Fruit fly (Drosophila melanogaster) whole organism, embryonic: ENCODE results near the gene eIF2alpha.

Experiments
- Bgb ChIP-seq: fragments of 200-800 bp; sonication (Bioruptor generic); IDR thresholded peaks from 2 replicates; pipeline ENCODE4 v1.3.6; 2022; ENCODE audit warnings: missing biosample characterization, missing genetic modification characterization; ENCODE audit not compliant: partially characterized antibody
- C15 ChIP-seq: fragments of 200-800 bp; sonication (Bioruptor generic); IDR thresholded peaks from 3 replicates; pipeline ENCODE4 v1.3.6; 2022; ENCODE audit warnings: missing biosample characterization, missing genetic modification characterization
- CG10959 ChIP-seq: fragments of 200-800 bp; sonication (Bioruptor generic); IDR thresholded peaks from 2 replicates; pipeline ENCODE4 v1.3.6; 2022; ENCODE audit warnings: missing biosample characterization, missing genetic modification characterization
- CG12769 ChIP-seq: fragments of 200-800 bp; sonication (Bioruptor generic); optimal IDR thresholded peaks from 2 replicates; lab custom pipeline; 2019; ENCODE audit warnings: missing biosample characterization, mild to moderate bottlenecking, missing genetic modification characterization, moderate library complexity
- CG1603 ChIP-seq: fragments of 200-800 bp; sonication (Bioruptor generic); optimal IDR thresholded peaks from 2 replicates; lab custom pipeline; 2019; ENCODE audit warnings: missing biosample characterization, mild to moderate bottlenecking, missing genetic modification characterization, moderate library complexity
- CG16813 ChIP-seq: fragments of 200-800 bp; sonication (Bioruptor generic); IDR thresholded peaks from 3 replicates; pipeline ENCODE4 v1.3.6; 2022; ENCODE audit warnings: missing biosample characterization, missing genetic modification characterization; ENCODE audit not compliant: partially characterized antibody
- CG17359 ChIP-seq: fragments of 200-800 bp; sonication (Bioruptor generic); optimal IDR thresholded peaks from 3 replicates; lab custom pipeline; 2018; ENCODE audit warnings: missing biosample characterization, mild to moderate bottlenecking, missing genetic modification characterization, moderate library complexity
- CG1832 ChIP-seq: fragments of 200-800 bp; sonication (Bioruptor generic); optimal IDR thresholded peaks from 2 replicates; lab custom pipeline; 2017; ENCODE audit warnings: missing biosample characterization, mild to moderate bottlenecking, missing genetic modification characterization, inconsistent platforms
- CG18619 ChIP-seq: fragments of 200-800 bp; sonication (Bioruptor generic); optimal IDR thresholded peaks from 3 replicates; lab custom pipeline; 2017; ENCODE audit warnings: missing biosample characterization, mild to moderate bottlenecking, missing genetic modification characterization
- CG3163 ChIP-seq: fragments of 200-800 bp; sonication (Bioruptor generic); optimal IDR thresholded peaks from 3 replicates; lab custom pipeline; 2016; ENCODE audit warnings: missing biosample characterization, missing genetic modification characterization
- CG34224 ChIP-seq: fragments of 200-800 bp; sonication (Bioruptor generic); IDR thresholded peaks from 3 replicates; pipeline ENCODE4 v1.3.6; 2022; ENCODE audit warnings: missing biosample characterization, missing genetic modification characterization; ENCODE audit not compliant: partially characterized antibody
- CG34376 ChIP-seq: fragments of 200-800 bp; sonication (Bioruptor generic); optimal IDR thresholded peaks from 2 replicates; lab custom pipeline; 2018; ENCODE audit warnings: missing biosample characterization, mild to moderate bottlenecking, missing genetic modification characterization
- CG3838 ChIP-seq: fragments of 200-800 bp; sonication (Bioruptor generic); optimal IDR thresholded peaks from 3 replicates; lab custom pipeline; 2016; ENCODE audit warnings: missing biosample characterization, missing genetic modification characterization
- CG4360 ChIP-seq: fragments of 200-800 bp; sonication (Bioruptor generic); IDR thresholded peaks from 2 replicates; pipeline ENCODE4 v1.3.6; 2022; ENCODE audit warnings: missing biosample characterization, missing genetic modification characterization
- CG4820 ChIP-seq: fragments of 200-800 bp; sonication (Bioruptor generic); optimal IDR thresholded peaks from 3 replicates; lab custom pipeline; 2016; ENCODE audit warnings: missing biosample characterization, missing genetic modification characterization
- CG5180 ChIP-seq: fragments of 200-800 bp; sonication (Bioruptor generic); optimal IDR thresholded peaks from 3 replicates; lab custom pipeline; 2017; ENCODE audit warnings: missing biosample characterization, missing genetic modification characterization, mild to moderate bottlenecking, moderate library complexity, missing genetic modification reagents
- CG6683 ChIP-seq: fragments of 200-800 bp; sonication (Bioruptor generic); optimal IDR thresholded peaks from 2 replicates; lab custom pipeline; 2017; ENCODE audit warnings: missing biosample characterization, mild to moderate bottlenecking, missing genetic modification characterization, missing genetic modification reagents
- CG7745 ChIP-seq: fragments of 200-800 bp; sonication (Bioruptor generic); optimal IDR thresholded peaks from 2 replicates; lab custom pipeline; 2018; ENCODE audit warnings: missing biosample characterization, mild to moderate bottlenecking, missing genetic modification characterization, moderate library complexity
- CG7987 ChIP-seq: fragments of 200-800 bp; sonication (Bioruptor generic); optimal IDR thresholded peaks from 2 replicates; lab custom pipeline; 2018; ENCODE audit warnings: missing biosample characterization, mild to moderate bottlenecking, missing genetic modification characterization, moderate library complexity
- CG8944 ChIP-seq: fragments of 200-800 bp; sonication (Bioruptor generic); optimal IDR thresholded peaks from 3 replicates; lab custom pipeline; 2016; ENCODE audit warnings: missing biosample characterization, missing genetic modification characterization
- CG9215 ChIP-seq: fragments of 200-800 bp; sonication (Bioruptor generic); IDR thresholded peaks from 2 replicates; pipeline ENCODE4 v1.3.6; 2022; ENCODE audit warnings: missing biosample characterization, missing genetic modification characterization
- CG9932 ChIP-seq: fragments of 200-800 bp; sonication (Bioruptor generic); IDR thresholded peaks from 2 replicates; pipeline ENCODE4 v1.3.6; 2022; ENCODE audit warnings: missing biosample characterization, missing genetic modification characterization
- CHES-1-like ChIP-seq: fragments of 200-800 bp; sonication (Bioruptor generic); optimal IDR thresholded peaks from 2 replicates; lab custom pipeline; 2016; ENCODE audit warnings: missing biosample characterization, missing genetic modification characterization
- Doc3 ChIP-seq: fragments of 200-800 bp; sonication (Bioruptor generic); IDR thresholded peaks from 3 replicates; pipeline ENCODE4 v1.3.6; 2022; ENCODE audit warnings: missing biosample characterization, missing genetic modification characterization; ENCODE audit not compliant: partially characterized antibody
- Gsc ChIP-seq: fragments of 200-800 bp; sonication (Bioruptor generic); IDR thresholded peaks from 2 replicates; pipeline ENCODE4 v1.3.6; 2022; ENCODE audit warnings: missing biosample characterization, missing genetic modification characterization
- H2.0 ChIP-seq: fragments of 200-800 bp; sonication (Bioruptor generic); IDR thresholded peaks from 2 replicates; pipeline ENCODE4 v1.3.6; 2022; ENCODE audit warnings: missing biosample characterization, missing genetic modification characterization
- Lpt ChIP-seq: fragments of >200 bp; optimal IDR thresholded peaks from 2 replicates; lab custom pipeline; 2018; ENCODE audit warnings: missing biosample characterization, missing genetic modification characterization
- Mad ChIP-seq: fragments of 200-800 bp; sonication (Bioruptor generic); optimal IDR thresholded peaks from 2 replicates; lab custom pipeline; 2016; ENCODE audit warnings: missing biosample characterization, missing genetic modification characterization
- NFAT ChIP-seq: fragments of 200-800 bp; sonication (Bioruptor generic); IDR thresholded peaks from 2 replicates; pipeline ENCODE4 v1.3.6; 2022; ENCODE audit warnings: missing biosample characterization, missing genetic modification characterization
- Nf-YB ChIP-seq: fragments of 200-800 bp; sonication (Bioruptor generic); optimal IDR thresholded peaks from 3 replicates; lab custom pipeline; 2019; ENCODE audit warnings: missing biosample characterization, mild to moderate bottlenecking, missing genetic modification characterization, moderate library complexity
- Opbp ChIP-seq: fragments of 200-800 bp; sonication (Bioruptor generic); IDR thresholded peaks from 3 replicates; pipeline ENCODE4 v1.3.6; 2022; ENCODE audit warnings: missing biosample characterization, missing genetic modification characterization; ENCODE audit not compliant: partially characterized antibody
- Ptx1 ChIP-seq: fragments of 200-800 bp; sonication (Bioruptor generic); IDR thresholded peaks from 2 replicates; pipeline ENCODE4 v1.3.6; 2022; ENCODE audit warnings: missing biosample characterization, missing genetic modification characterization
- Side ChIP-seq: fragments of 200-800 bp; sonication (Bioruptor generic); optimal IDR thresholded peaks from 2 replicates; lab custom pipeline; 2016; ENCODE audit warnings: missing biosample characterization, missing genetic modification characterization
- Stat92E ChIP-seq, 3 experiments: fragments of >200 bp in 2 of 3; fragments of 200-800 bp in 1 of 3; sonication (Bioruptor generic) in 1 of 3; optimal IDR thresholded peaks; 2 replicates each; lab custom pipeline; 2017 to 2019; ENCODE audit warnings: missing biosample characterization in 3 of 3, missing genetic modification characterization in 3 of 3, mild to moderate bottlenecking in 1 of 3, moderate library complexity in 1 of 3
- ash1 ChIP-seq: fragments of 200-800 bp; sonication (Bioruptor generic); optimal IDR thresholded peaks from 2 replicates; lab custom pipeline; 2018; ENCODE audit warnings: missing biosample characterization, mild to moderate bottlenecking, missing genetic modification characterization
- emc ChIP-seq: fragments of 200-800 bp; sonication (Bioruptor generic); optimal IDR thresholded peaks from 2 replicates; lab custom pipeline; 2016; ENCODE audit warnings: missing biosample characterization, missing genetic modification characterization
- ems ChIP-seq: fragments of 200-800 bp; sonication (Bioruptor generic); optimal IDR thresholded peaks from 3 replicates; lab custom pipeline; 2016; ENCODE audit warnings: missing biosample characterization, missing genetic modification characterization
- eve ChIP-seq, 2 experiments: fragments of >200 bp; optimal IDR thresholded peaks; 2 replicates each; lab custom pipeline; 2017; ENCODE audit warnings: missing biosample characterization in 2 of 2, missing genetic modification characterization in 2 of 2
- gcm ChIP-seq: fragments of 200-800 bp; sonication (Bioruptor generic); optimal IDR thresholded peaks from 2 replicates; lab custom pipeline; 2019; ENCODE audit warnings: missing biosample characterization, mild to moderate bottlenecking, missing genetic modification characterization, moderate library complexity
- grau ChIP-seq: fragments of 200-800 bp; optimal IDR thresholded peaks from 3 replicates; lab custom pipeline; 2019; ENCODE audit warnings: missing biosample characterization, mild to moderate bottlenecking, missing genetic modification characterization, moderate library complexity
- h ChIP-seq: fragments of >200 bp; optimal IDR thresholded peaks from 2 replicates; lab custom pipeline; 2017
- ham ChIP-seq: fragments of 200-800 bp; sonication (Bioruptor generic); IDR thresholded peaks from 2 replicates; pipeline ENCODE4 v1.3.6; 2022; ENCODE audit warnings: missing biosample characterization, missing genetic modification characterization
- ind ChIP-seq: fragments of 200-800 bp; sonication (Bioruptor generic); optimal IDR thresholded peaks from 3 replicates; lab custom pipeline; 2016; ENCODE audit warnings: missing biosample characterization, missing genetic modification characterization
- insv ChIP-seq, 2 experiments: fragments of 200-800 bp; sonication (Bioruptor generic); optimal IDR thresholded peaks; 3 replicates each; lab custom pipeline; 2016 to 2018; ENCODE audit warnings: missing biosample characterization in 2 of 2, missing genetic modification characterization in 2 of 2
- inv ChIP-seq: fragments of 200-800 bp; sonication (Bioruptor generic); IDR thresholded peaks from 2 replicates; pipeline ENCODE4 v1.3.6; 2022; ENCODE audit warnings: missing biosample characterization, missing genetic modification characterization; ENCODE audit not compliant: partially characterized antibody
- jing ChIP-seq: fragments of 200-800 bp; sonication (Bioruptor generic); optimal IDR thresholded peaks from 2 replicates; lab custom pipeline; 2018; ENCODE audit warnings: missing biosample characterization, mild to moderate bottlenecking, missing genetic modification characterization
- lbe ChIP-seq: fragments of 200-800 bp; sonication (Bioruptor generic); optimal IDR thresholded peaks from 2 replicates; lab custom pipeline; 2016; ENCODE audit warnings: missing biosample characterization, mild to moderate bottlenecking, missing genetic modification characterization
- mirr ChIP-seq: fragments of 200-800 bp; sonication (Bioruptor generic); optimal IDR thresholded peaks from 3 replicates; lab custom pipeline; 2018; ENCODE audit warnings: missing biosample characterization, mild to moderate bottlenecking, missing genetic modification characterization
- oc ChIP-seq: fragments of 200-800 bp; sonication (Bioruptor generic); optimal IDR thresholded peaks from 2 replicates; lab custom pipeline; 2018; ENCODE audit warnings: missing biosample characterization, mild to moderate bottlenecking, missing genetic modification characterization, moderate library complexity
- pita ChIP-seq: fragments of 200-800 bp; sonication (Bioruptor generic); optimal IDR thresholded peaks from 2 replicates; lab custom pipeline; 2017; ENCODE audit warnings: missing biosample characterization, mild to moderate bottlenecking, missing genetic modification characterization

eIF2alpha gene

DNA sequence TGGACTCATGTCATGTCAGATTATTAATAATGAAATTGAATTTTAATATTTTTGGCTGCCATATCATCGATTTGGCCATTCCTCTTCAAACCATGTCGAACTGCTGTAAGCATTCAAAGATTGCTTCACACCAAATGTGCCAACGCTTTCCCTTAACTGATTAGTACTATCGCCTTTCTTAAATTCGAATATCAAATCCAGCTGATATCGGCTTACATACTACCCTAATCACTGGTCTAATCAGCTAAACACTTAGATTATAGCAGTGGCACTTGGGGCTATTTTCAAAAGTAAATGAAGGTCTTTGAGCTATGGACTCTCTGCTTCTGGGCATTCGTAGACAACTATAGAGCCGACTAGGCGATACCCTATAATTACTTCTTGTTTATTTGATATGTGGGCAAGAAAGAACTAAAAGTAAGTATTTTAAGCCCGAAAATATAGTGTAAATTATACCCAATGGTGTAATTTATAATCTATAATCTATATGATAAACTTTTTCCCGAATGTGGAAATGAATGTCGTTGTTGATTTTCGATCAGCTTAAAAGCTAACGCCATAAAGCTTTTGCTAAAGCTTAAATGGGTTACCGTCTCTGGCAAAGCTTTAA is 42.9 kb downstream of the eIF2alpha start (continued):
- TF ChIP-seq ems (GFP tag; lab: Kevin White, UChicago) (peak; percentile 62), oc (tag; lab: Kevin White, UChicago) (peak; percentile 74), insv (GFP tag; optimal IDR thresholded peaks at IDR 0.05; lab: Kevin White, UChicago) (no peak), mirr (GFP tag; lab: Kevin White, UChicago) (peak; percentile 98), Lpt (GFP tag; lab: Kevin White, UChicago) (no peak), CG10959 (GFP tag; lab: Robert Waterston, UW) (no peak), CG5180 (GFP tag; lab: Kevin White, UChicago) (peak; percentile 22), CG7745 (tag; lab: Kevin White, UChicago) (no peak), CG6683 (GFP tag; lab: Kevin White, UChicago) (peak; percentile 56), CG1603 (tag; lab: Kevin White, UChicago) (no peak), CG4360 (no peak), ash1 (GFP tag; lab: Kevin White, UChicago) (no peak), CG9932 (peak; percentile 72), jing (GFP tag; lab: Kevin White, UChicago) (peak; percentile 49), CG4820 (GFP tag; lab: Kevin White, UChicago) (peak; percentile 52), pita (GFP tag; lab: Kevin White, UChicago) (no peak), Side (GFP tag; lab: Kevin White, UChicago) (peak; percentile 43), CG1832 (GFP tag; lab: Kevin White, UChicago) (no peak), CG17359 (tag; lab: Kevin White, UChicago) (peak; percentile 86), h (no peak), Ptx1 (GFP tag; lab: Robert Waterston, UW) (peak; percentile 81), CG18619 (peak; percentile 75), CG16813 (no peak), Nf-YB (GFP tag; lab: Kevin White, UChicago) (peak; percentile 50), gcm (GFP tag; lab: Kevin White, UChicago) (no peak), H2.0 (peak; percentile 74), C15 (GFP tag; lab: Robert Waterston, UW) (0 out of 3 replicates have a peak, but pooled peaks have one; percentile 29), ind (GFP tag; lab: Kevin White, UChicago) (peak; percentile 78), ham (GFP tag; lab: Robert Waterston, UW) (no peak), Mad (peak; percentile 62), Bgb (GFP tag; lab: Robert Waterston, UW) (no peak), eve (GFP tag; optimal IDR thresholded peaks at IDR 0.05; lab: Kevin White, UChicago) (no peak), CG7987 (peak; percentile 43), Stat92E (GFP tag; optimal IDR thresholded peaks at IDR 0.05; lab: Kevin White, UChicago) (no peak), CG34224 (GFP tag; lab: Robert Waterston, UW) (no peak), CG3163 (GFP tag; lab: Kevin White, UChicago) (no peak), inv (GFP tag; lab: Robert Waterston, UW) (no peak), lbe (GFP tag; lab: Kevin White, UChicago) (peak; percentile 4), CG34376 (peak; percentile 96), Gsc (GFP tag; lab: Robert Waterston, UW) (no peak), CG9215 (GFP tag; lab: Robert Waterston, UW) (peak; percentile 27; the same call in 1 of the 2 replicates), emc (GFP tag; lab: Kevin White, UChicago) (no peak), Opbp (GFP tag; lab: Robert Waterston, UW) (no peak), CG3838 (GFP tag; lab: Kevin White, UChicago) (peak; percentile 8), CG8944 (GFP tag; lab: Kevin White, UChicago) (peak; percentile 26), NFAT (GFP tag; lab: Robert Waterston, UW) (peak; percentile 52), CHES-1-like (GFP tag; lab: Kevin White, UChicago) (peak; percentile 18), grau (tag; lab: Kevin White, UChicago) (peak; percentile 84), Doc3 (GFP tag; lab: Robert Waterston, UW) (no peak), CG12769 (no peak)
